Fruit fly (Drosophila melanogaster) whole organism, embryonic: ENCODE results near the gene CG3630.

Experiments used
- Awh ChIP-seq: fragments of 200-800 bp; sonication (Bioruptor generic); IDR thresholded peaks from 2 replicates; pipeline ENCODE4, ENCODE4 v1.3.6; 2022; ENCODE audit warnings: missing biosample characterization, missing genetic modification characterization
- Bgb ChIP-seq: fragments of 200-800 bp; sonication (Bioruptor generic); IDR thresholded peaks from 2 replicates; pipeline ENCODE4 v1.3.6; 2022; ENCODE audit warnings: missing biosample characterization, missing genetic modification characterization; ENCODE audit not compliant: partially characterized antibody
- CG10267 ChIP-seq: fragments of 200-800 bp; sonication (Bioruptor generic); optimal IDR thresholded peaks from 2 replicates; lab custom pipeline; 2018; ENCODE audit warnings: missing biosample characterization, mild to moderate bottlenecking, missing genetic modification characterization, moderate library complexity
- CG10565 ChIP-seq: fragments of 200-800 bp; sonication (Bioruptor generic); optimal IDR thresholded peaks from 3 replicates; lab custom pipeline; 2016; ENCODE audit warnings: missing biosample characterization, mild to moderate bottlenecking, missing genetic modification characterization
- CG10959 ChIP-seq: fragments of 200-800 bp; sonication (Bioruptor generic); IDR thresholded peaks from 2 replicates; pipeline ENCODE4 v1.3.6; 2022; ENCODE audit warnings: missing biosample characterization, missing genetic modification characterization
- CG13287 ChIP-seq: fragments of 200-800 bp; sonication (Bioruptor generic); IDR thresholded peaks from 2 replicates; pipeline ENCODE4 v1.3.6; 2022; ENCODE audit warnings: missing biosample characterization, missing genetic modification characterization; ENCODE audit not compliant: partially characterized antibody
- CG1529 ChIP-seq: fragments of 200-800 bp; sonication (Bioruptor generic); optimal IDR thresholded peaks from 3 replicates; lab custom pipeline; 2018; ENCODE audit warnings: missing biosample characterization, missing genetic modification characterization
- CG15514 ChIP-seq: fragments of 200-800 bp; sonication (Bioruptor generic); optimal IDR thresholded peaks from 3 replicates; lab custom pipeline; 2017; ENCODE audit warnings: missing biosample characterization, missing genetic modification characterization, mild to moderate bottlenecking, moderate library complexity, missing genetic modification reagents
- CG16813 ChIP-seq: fragments of 200-800 bp; sonication (Bioruptor generic); IDR thresholded peaks from 3 replicates; pipeline ENCODE4 v1.3.6; 2022; ENCODE audit warnings: missing biosample characterization, missing genetic modification characterization; ENCODE audit not compliant: partially characterized antibody
- CG16863 ChIP-seq: fragments of 200-800 bp; sonication (Bioruptor generic); optimal IDR thresholded peaks from 3 replicates; lab custom pipeline; 2016; ENCODE audit warnings: missing biosample characterization, missing genetic modification characterization
- CG18262 ChIP-seq: fragments of 200-800 bp; optimal IDR thresholded peaks from 3 replicates; lab custom pipeline; 2019; ENCODE audit warnings: missing biosample characterization, mild to moderate bottlenecking, missing genetic modification characterization, moderate library complexity
- CG18599 ChIP-seq: fragments of 200-800 bp; sonication (Bioruptor generic); optimal IDR thresholded peaks from 3 replicates; lab custom pipeline; 2017; ENCODE audit warnings: missing biosample characterization, missing genetic modification characterization, mild to moderate bottlenecking, moderate library complexity, missing genetic modification reagents
- CG34224 ChIP-seq: fragments of 200-800 bp; sonication (Bioruptor generic); IDR thresholded peaks from 3 replicates; pipeline ENCODE4 v1.3.6; 2022; ENCODE audit warnings: missing biosample characterization, missing genetic modification characterization; ENCODE audit not compliant: partially characterized antibody
- CG5953 ChIP-seq: fragments of 200-800 bp; sonication (Bioruptor generic); IDR thresholded peaks from 2 replicates; pipeline ENCODE4 v1.3.6; 2022; ENCODE audit warnings: missing biosample characterization, missing genetic modification characterization
- CG8290 ChIP-seq, 3 experiments: fragments of 200-800 bp; sonication (Bioruptor generic); optimal IDR thresholded peaks; 2 replicates each; lab custom pipeline; 2016 to 2019; ENCODE audit warnings: missing biosample characterization in 3 of 3, missing genetic modification characterization in 3 of 3, mild to moderate bottlenecking in 2 of 3, moderate library complexity in 1 of 3
- CG9609 ChIP-seq: fragments of 200-800 bp; sonication (Bioruptor generic); optimal IDR thresholded peaks from 3 replicates; lab custom pipeline; 2016; ENCODE audit warnings: missing biosample characterization, missing genetic modification characterization
- Chrac-16 ChIP-seq: fragments of 200-800 bp; sonication (Bioruptor generic); optimal IDR thresholded peaks from 3 replicates; lab custom pipeline; 2016; ENCODE audit warnings: missing biosample characterization, missing genetic modification characterization
- Fer1 ChIP-seq: fragments of 200-800 bp; sonication (Bioruptor generic); optimal IDR thresholded peaks from 2 replicates; lab custom pipeline; 2017; ENCODE audit warnings: missing biosample characterization, mild to moderate bottlenecking, missing genetic modification characterization
- GATAe ChIP-seq: fragments of 200-800 bp; sonication (Bioruptor generic); conservative IDR thresholded peaks from 2 replicates; pipeline ENCODE4 v1.3.6; 2022; ENCODE audit warnings: missing biosample characterization, missing genetic modification characterization
- HLH4C ChIP-seq: fragments of 200-800 bp; sonication (Bioruptor generic); IDR thresholded peaks from 3 replicates; pipeline ENCODE4 v1.3.6; 2022; ENCODE audit warnings: missing biosample characterization, missing genetic modification characterization; ENCODE audit not compliant: partially characterized antibody
- Hr39 ChIP-seq: fragments of >200 bp; optimal IDR thresholded peaks from 2 replicates; lab custom pipeline; 2017
- Hr78 ChIP-seq, 2 experiments: fragments of 200-800 bp in 1 of 2; fragments of >200 bp in 1 of 2; sonication (Bioruptor generic) in 1 of 2; optimal IDR thresholded peaks; 2 replicates each; lab custom pipeline; 2017 to 2019; ENCODE audit warnings: missing biosample characterization in 2 of 2, missing genetic modification characterization in 2 of 2, mild to moderate bottlenecking in 1 of 2, moderate library complexity in 1 of 2
- Meics ChIP-seq: fragments of 200-800 bp; sonication (Bioruptor generic); optimal IDR thresholded peaks from 2 replicates; lab custom pipeline; 2017; ENCODE audit warnings: missing biosample characterization, mild to moderate bottlenecking, missing genetic modification characterization
- Spps ChIP-seq: fragments of 200-800 bp; sonication (Bioruptor generic); optimal IDR thresholded peaks from 2 replicates; lab custom pipeline; 2018; ENCODE audit warnings: missing biosample characterization, mild to moderate bottlenecking, missing genetic modification characterization
- Trl ChIP-seq, 3 experiments: fragments of >200 bp in 2 of 3; fragments of 200-800 bp in 1 of 3; sonication (Bioruptor generic) in 1 of 3; optimal IDR thresholded peaks; 2 replicates in 1 of 3; 3 replicates in 2 of 3; lab custom pipeline; 2016 to 2017; ENCODE audit warnings: missing biosample characterization in 1 of 3, missing genetic modification characterization in 1 of 3
- Vsx1 ChIP-seq: fragments of 200-800 bp; sonication (Bioruptor generic); optimal IDR thresholded peaks from 2 replicates; lab custom pipeline; 2017; ENCODE audit warnings: missing biosample characterization, mild to moderate bottlenecking, missing genetic modification characterization, missing genetic modification reagents
- amos ChIP-seq: fragments of 200-800 bp; sonication (Bioruptor generic); IDR thresholded peaks from 2 replicates; pipeline ENCODE4 v1.3.6; 2022; ENCODE audit warnings: missing biosample characterization, missing genetic modification characterization; ENCODE audit not compliant: partially characterized antibody
- bcd ChIP-seq: fragments of 200-800 bp; sonication (Bioruptor generic); optimal IDR thresholded peaks from 2 replicates; lab custom pipeline; 2017; ENCODE audit warnings: missing biosample characterization, mild to moderate bottlenecking, missing genetic modification characterization
- btn ChIP-seq: fragments of 200-800 bp; sonication (Bioruptor generic); optimal IDR thresholded peaks from 2 replicates; lab custom pipeline; 2016; ENCODE audit warnings: missing biosample characterization, missing genetic modification characterization
- chn ChIP-seq: fragments of 200-800 bp; sonication (Bioruptor generic); optimal IDR thresholded peaks from 2 replicates; lab custom pipeline; 2016; ENCODE audit warnings: missing biosample characterization, missing genetic modification characterization
- ci ChIP-seq: fragments of 200-800 bp; sonication (Bioruptor generic); IDR thresholded peaks from 3 replicates; pipeline ENCODE4 v1.3.6; 2022; ENCODE audit warnings: missing biosample characterization, missing genetic modification characterization
- crc ChIP-seq: fragments of 200-800 bp; sonication (Bioruptor generic); optimal IDR thresholded peaks from 2 replicates; lab custom pipeline; 2016; ENCODE audit warnings: missing biosample characterization, missing genetic modification characterization
- da ChIP-seq: fragments of 200-800 bp; sonication (Bioruptor generic); optimal IDR thresholded peaks from 2 replicates; lab custom pipeline; 2016; ENCODE audit warnings: missing biosample characterization, missing genetic modification characterization
- exex ChIP-seq: fragments of 200-800 bp; sonication (Bioruptor generic); optimal IDR thresholded peaks from 4 replicates; lab custom pipeline; 2018; ENCODE audit warnings: missing biosample characterization, mild to moderate bottlenecking, missing genetic modification characterization, moderate library complexity
- fru ChIP-seq: fragments of >200 bp; optimal IDR thresholded peaks from 2 replicates; lab custom pipeline; 2017
- gcm ChIP-seq: fragments of 200-800 bp; sonication (Bioruptor generic); optimal IDR thresholded peaks from 2 replicates; lab custom pipeline; 2019; ENCODE audit warnings: missing biosample characterization, mild to moderate bottlenecking, missing genetic modification characterization, moderate library complexity
- grau ChIP-seq: fragments of 200-800 bp; optimal IDR thresholded peaks from 3 replicates; lab custom pipeline; 2019; ENCODE audit warnings: missing biosample characterization, mild to moderate bottlenecking, missing genetic modification characterization, moderate library complexity
- hbn ChIP-seq: fragments of 200-800 bp; sonication (Bioruptor generic); IDR thresholded peaks from 2 replicates; pipeline ENCODE4 v1.3.6; 2022; ENCODE audit warnings: missing biosample characterization, missing genetic modification characterization; ENCODE audit not compliant: partially characterized antibody
- kay ChIP-seq: fragments of 200-800 bp; sonication (Bioruptor generic); optimal IDR thresholded peaks from 2 replicates; lab custom pipeline; 2016; ENCODE audit warnings: missing biosample characterization, missing genetic modification characterization
- ken ChIP-seq: fragments of 200-800 bp; sonication (Bioruptor generic); IDR thresholded peaks from 3 replicates; pipeline ENCODE4 v1.3.6; 2022; ENCODE audit warnings: missing biosample characterization, missing genetic modification characterization
- klu ChIP-seq: fragments of 200-800 bp; sonication (Bioruptor generic); IDR thresholded peaks from 2 replicates; pipeline ENCODE4 v1.3.6; 2022; ENCODE audit warnings: missing biosample characterization, missing genetic modification characterization
- knrl ChIP-seq: fragments of 200-800 bp; sonication (Bioruptor generic); IDR thresholded peaks from 3 replicates; pipeline ENCODE4 v1.3.6; 2022; ENCODE audit warnings: missing biosample characterization, missing genetic modification characterization; ENCODE audit not compliant: partially characterized antibody
- mirr ChIP-seq: fragments of 200-800 bp; sonication (Bioruptor generic); optimal IDR thresholded peaks from 3 replicates; lab custom pipeline; 2018; ENCODE audit warnings: missing biosample characterization, mild to moderate bottlenecking, missing genetic modification characterization
- onecut ChIP-seq: fragments of 200-800 bp; sonication (Bioruptor generic); IDR thresholded peaks from 2 replicates; pipeline ENCODE4 v1.3.6; 2022; ENCODE audit warnings: missing biosample characterization, missing genetic modification characterization
- run ChIP-seq: fragments of 200-800 bp; sonication (Bioruptor generic); optimal IDR thresholded peaks from 3 replicates; lab custom pipeline; 2018; ENCODE audit warnings: missing biosample characterization, mild to moderate bottlenecking, missing genetic modification characterization
- slbo ChIP-seq: fragments of 200-800 bp; sonication (Bioruptor generic); IDR thresholded peaks from 2 replicates; pipeline ENCODE4 v1.3.6; 2022; ENCODE audit warnings: missing biosample characterization, missing genetic modification characterization
- twi ChIP-seq: fragments of 200-800 bp; optimal IDR thresholded peaks from 2 replicates; lab custom pipeline; 2019; ENCODE audit warnings: missing biosample characterization, mild to moderate bottlenecking, missing genetic modification characterization, moderate library complexity
- usp ChIP-seq: fragments of >200 bp; optimal IDR thresholded peaks from 2 replicates; lab custom pipeline; 2017; ENCODE audit warnings: missing biosample characterization, missing genetic modification characterization
- zen2 ChIP-seq: fragments of 200-800 bp; sonication (Bioruptor generic); IDR thresholded peaks from 3 replicates; pipeline ENCODE4 v1.3.6; 2022; ENCODE audit warnings: missing biosample characterization, missing genetic modification characterization; ENCODE audit not compliant: partially characterized antibody

Gene CG3630

dm6 chrX:2145114-2145513 is 16.9 kb upstream of the CG3630 start, which contains the start of gene Pgd (continued):
- TF ChIP-seq crc (GFP tag; lab: Kevin White, UChicago) = no peak
- peak; percentile 69; the same call in 1 of the 2 replicates for TF ChIP-seq amos (GFP tag; lab: Robert Waterston, UW)
- peak; percentile 37; the same call in 1 of the 3 replicates for TF ChIP-seq zen2 (GFP tag; lab: Robert Waterston, UW)
- peak; percentile 26 for TF ChIP-seq CG18599
- TF ChIP-seq exex (tag; lab: Kevin White, UChicago) = no peak
- TF ChIP-seq CG10959 = no peak
- no peak for TF ChIP-seq GATAe
- TF ChIP-seq twi (tag; lab: Kevin White, UChicago) = no peak
- TF ChIP-seq CG18262 (tag; lab: Kevin White, UChicago) = no peak
- peak; percentile 47; the same call in 1 of the 3 replicates for TF ChIP-seq CG16813
- no peak for TF ChIP-seq CG10565 (GFP tag; lab: Kevin White, UChicago)
- no peak for TF ChIP-seq chn (GFP tag; lab: Kevin White, UChicago)
- no peak for TF ChIP-seq Spps
- TF ChIP-seq btn = no peak
- peak in 1 of 2 experiments; percentile 23 for TF ChIP-seq Hr78 (GFP tag; optimal IDR thresholded peaks at IDR 0.05; lab: Kevin White, UChicago)
- TF ChIP-seq klu (GFP tag; lab: Robert Waterston, UW) = no peak
- TF ChIP-seq grau (tag; lab: Kevin White, UChicago) = no peak
- no peak for TF ChIP-seq CG1529
- TF ChIP-seq CG15514 = peak; percentile 39
- TF ChIP-seq Fer1 (GFP tag; lab: Kevin White, UChicago) = peak; percentile 37
- no peak for TF ChIP-seq fru
- no peak for TF ChIP-seq gcm (GFP tag; lab: Kevin White, UChicago)
- no peak for TF ChIP-seq run (tag; lab: Kevin White, UChicago)
- TF ChIP-seq Chrac-16 = no peak
- TF ChIP-seq Meics (GFP tag; lab: Kevin White, UChicago) = no peak
- TF ChIP-seq CG5953 (GFP tag; lab: Robert Waterston, UW) = no peak
- no peak for TF ChIP-seq Hr39 (lab: Kevin White, UChicago)
- no peak for TF ChIP-seq da (GFP tag; lab: Kevin White, UChicago)
- TF ChIP-seq mirr (GFP tag; lab: Kevin White, UChicago) = peak; percentile 3
- TF ChIP-seq Awh (GFP tag; lab: Robert Waterston, UW) = no peak
- no peak for TF ChIP-seq CG10267 (tag; lab: Kevin White, UChicago)
- TF ChIP-seq hbn = peak; percentile 64
- TF ChIP-seq slbo (GFP tag; lab: Robert Waterston, UW) = no peak
- peak; percentile 51; the same call in 2 of the 3 replicates for TF ChIP-seq HLH4C (GFP tag; lab: Robert Waterston, UW)
- 0 out of 3 replicates have a peak, but pooled peaks have one; percentile 5 for TF ChIP-seq ci (GFP tag; lab: Robert Waterston, UW)
- TF ChIP-seq CG34224 = peak; percentile 50; the same call in 2 of the 3 replicates
- TF ChIP-seq Trl (optimal IDR thresholded peaks at IDR 0.05; lab: Kevin White, UChicago) = no peak
- no peak for TF ChIP-seq Trl (GFP tag; optimal IDR thresholded peaks at IDR 0.05; lab: Kevin White, UChicago)
- no peak for TF ChIP-seq CG8290 (GFP tag; optimal IDR thresholded peaks at IDR 0.05; lab: Kevin White, UChicago)
- peak in 1 of 2 experiments; percentile 24 for TF ChIP-seq CG8290 (tag; optimal IDR thresholded peaks at IDR 0.05; lab: Kevin White, UChicago)
- no peak for TF ChIP-seq ken (GFP tag; lab: Robert Waterston, UW)
- peak; percentile 79 for TF ChIP-seq CG13287 (GFP tag; lab: Robert Waterston, UW)
- TF ChIP-seq onecut (GFP tag; lab: Robert Waterston, UW) = no peak
- TF ChIP-seq Vsx1 (GFP tag; lab: Kevin White, UChicago) = no peak
- peak; percentile 73 for TF ChIP-seq Bgb (GFP tag; lab: Robert Waterston, UW)
- no peak for TF ChIP-seq kay (GFP tag; lab: Kevin White, UChicago)
- TF ChIP-seq knrl (GFP tag; lab: Robert Waterston, UW) = peak; percentile 39; the same call in 1 of the 3 replicates
- no peak for TF ChIP-seq CG9609 (GFP tag; lab: Kevin White, UChicago)
- no peak for TF ChIP-seq bcd (GFP tag; lab: Kevin White, UChicago)
- no peak for TF ChIP-seq usp (GFP tag; lab: Kevin White, UChicago)
- TF ChIP-seq CG16863 (GFP tag; lab: Kevin White, UChicago) = no peak
